Fruit fly (Drosophila melanogaster) whole organism, embryonic: ENCODE data around the gene CG10338.

Experiments used
- Bgb ChIP-seq: fragments of 200-800 bp; sonication (Bioruptor generic); IDR thresholded peaks from 2 replicates; pipeline ENCODE4 v1.3.6; 2022; ENCODE audit warnings: missing biosample characterization, missing genetic modification characterization; ENCODE audit not compliant: partially characterized antibody
- CG10654 ChIP-seq: fragments of 200-800 bp; sonication (Bioruptor generic); optimal IDR thresholded peaks from 2 replicates; lab custom pipeline; 2016; ENCODE audit warnings: missing biosample characterization, missing genetic modification characterization
- CG14710 ChIP-seq: fragments of 200-800 bp; sonication (Bioruptor generic); optimal IDR thresholded peaks from 3 replicates; lab custom pipeline; 2019; ENCODE audit warnings: missing biosample characterization, mild to moderate bottlenecking, missing genetic modification characterization, moderate library complexity
- CG15514 ChIP-seq: fragments of 200-800 bp; sonication (Bioruptor generic); optimal IDR thresholded peaks from 3 replicates; lab custom pipeline; 2017; ENCODE audit warnings: missing biosample characterization, missing genetic modification characterization, mild to moderate bottlenecking, moderate library complexity, missing genetic modification reagents
- CG1603 ChIP-seq: fragments of 200-800 bp; sonication (Bioruptor generic); optimal IDR thresholded peaks from 2 replicates; lab custom pipeline; 2019; ENCODE audit warnings: missing biosample characterization, mild to moderate bottlenecking, missing genetic modification characterization, moderate library complexity
- CG16813 ChIP-seq: fragments of 200-800 bp; sonication (Bioruptor generic); IDR thresholded peaks from 3 replicates; pipeline ENCODE4 v1.3.6; 2022; ENCODE audit warnings: missing biosample characterization, missing genetic modification characterization; ENCODE audit not compliant: partially characterized antibody
- CG17385 ChIP-seq: fragments of 200-800 bp; sonication (Bioruptor generic); optimal IDR thresholded peaks from 3 replicates; lab custom pipeline; 2018; ENCODE audit warnings: missing biosample characterization, mild to moderate bottlenecking, missing genetic modification characterization
- CG2120 ChIP-seq: fragments of 200-800 bp; sonication (Bioruptor generic); optimal IDR thresholded peaks from 3 replicates; lab custom pipeline; 2016; ENCODE audit warnings: missing biosample characterization, missing genetic modification characterization
- CG2889 ChIP-seq: fragments of 200-800 bp; sonication (Bioruptor generic); IDR thresholded peaks from 3 replicates; pipeline ENCODE4 v1.3.6; 2022; ENCODE audit warnings: missing biosample characterization, missing genetic modification characterization
- CG32532 ChIP-seq: fragments of 200-800 bp; sonication (Bioruptor generic); IDR thresholded peaks from 2 replicates; pipeline ENCODE4 v1.3.6; 2022; ENCODE audit warnings: missing biosample characterization, missing genetic modification characterization
- CG3407 ChIP-seq: fragments of 200-800 bp; sonication (Bioruptor generic); optimal IDR thresholded peaks from 2 replicates; lab custom pipeline; 2018; ENCODE audit warnings: missing biosample characterization, mild to moderate bottlenecking, missing genetic modification characterization
- CG4617 ChIP-seq: fragments of 200-800 bp; sonication (Bioruptor generic); optimal IDR thresholded peaks from 3 replicates; lab custom pipeline; 2016; ENCODE audit warnings: missing biosample characterization, missing genetic modification characterization, borderline replicate concordance
- CG6654 ChIP-seq: fragments of 200-800 bp; sonication (Bioruptor generic); optimal IDR thresholded peaks from 2 replicates; lab custom pipeline; 2017; ENCODE audit warnings: missing biosample characterization, mild to moderate bottlenecking, missing genetic modification characterization
- Chrac-16 ChIP-seq: fragments of 200-800 bp; sonication (Bioruptor generic); optimal IDR thresholded peaks from 3 replicates; lab custom pipeline; 2016; ENCODE audit warnings: missing biosample characterization, missing genetic modification characterization
- Dll ChIP-seq: fragments of 200-800 bp; sonication (Bioruptor generic); IDR thresholded peaks from 4 replicates; pipeline ENCODE4 v1.3.6; 2022; ENCODE audit warnings: missing biosample characterization, missing genetic modification characterization; ENCODE audit not compliant: partially characterized antibody
- Doc3 ChIP-seq: fragments of 200-800 bp; sonication (Bioruptor generic); IDR thresholded peaks from 3 replicates; pipeline ENCODE4 v1.3.6; 2022; ENCODE audit warnings: missing biosample characterization, missing genetic modification characterization; ENCODE audit not compliant: partially characterized antibody
- Dp ChIP-seq: fragments of 200-800 bp; sonication (Bioruptor generic); optimal IDR thresholded peaks from 2 replicates; lab custom pipeline; 2018; ENCODE audit warnings: missing biosample characterization, mild to moderate bottlenecking, missing genetic modification characterization, moderate library complexity
- Dref ChIP-seq: fragments of 200-800 bp; sonication (Bioruptor generic); IDR thresholded peaks from 2 replicates; pipeline ENCODE4 v1.3.6; 2022; ENCODE audit warnings: missing biosample characterization, missing genetic modification characterization
- E2f1 ChIP-seq: fragments of 200-800 bp; sonication (Bioruptor generic); IDR thresholded peaks from 2 replicates; pipeline ENCODE4 v1.3.6; 2022; ENCODE audit warnings: missing biosample characterization, missing genetic modification characterization
- E2f2 ChIP-seq: fragments of 200-800 bp; sonication (Bioruptor generic); IDR thresholded peaks from 2 replicates; pipeline ENCODE4 v1.3.6; 2022; ENCODE audit warnings: missing biosample characterization, missing genetic modification characterization
- Ets97D ChIP-seq: fragments of 200-800 bp; sonication (Bioruptor generic); optimal IDR thresholded peaks from 3 replicates; lab custom pipeline; 2016; ENCODE audit warnings: missing biosample characterization, missing genetic modification characterization
- HLH4C ChIP-seq: fragments of 200-800 bp; sonication (Bioruptor generic); IDR thresholded peaks from 3 replicates; pipeline ENCODE4 v1.3.6; 2022; ENCODE audit warnings: missing biosample characterization, missing genetic modification characterization; ENCODE audit not compliant: partially characterized antibody
- HmgZ ChIP-seq: fragments of 200-800 bp; sonication (Bioruptor generic); optimal IDR thresholded peaks from 2 replicates; lab custom pipeline; 2018; ENCODE audit warnings: missing biosample characterization, mild to moderate bottlenecking, missing genetic modification characterization
- Lhr ChIP-seq: fragments of 200-800 bp; sonication (Bioruptor generic); optimal IDR thresholded peaks from 3 replicates; lab custom pipeline; 2017; ENCODE audit warnings: mild to moderate bottlenecking, missing biosample characterization, missing genetic modification reagents, missing genetic modification characterization
- MBD-R2 ChIP-seq: fragments of 200-800 bp; sonication (Bioruptor generic); IDR thresholded peaks from 2 replicates; pipeline ENCODE4 v1.3.6; 2022; ENCODE audit warnings: missing biosample characterization, missing genetic modification characterization
- Nf-YB ChIP-seq: fragments of 200-800 bp; sonication (Bioruptor generic); optimal IDR thresholded peaks from 3 replicates; lab custom pipeline; 2019; ENCODE audit warnings: missing biosample characterization, mild to moderate bottlenecking, missing genetic modification characterization, moderate library complexity
- Pdp1 ChIP-seq, 2 experiments: fragments of 200-800 bp; sonication (Bioruptor generic); optimal IDR thresholded peaks; 3 replicates each; lab custom pipeline; 2016; ENCODE audit warnings: missing biosample characterization in 2 of 2, missing genetic modification characterization in 2 of 2, mild to moderate bottlenecking in 1 of 2, moderate library complexity in 1 of 2
- Scr ChIP-seq: fragments of 200-800 bp; sonication (Bioruptor generic); IDR thresholded peaks from 2 replicates; pipeline ENCODE4 v1.3.6; 2022; ENCODE audit warnings: missing biosample characterization, missing genetic modification characterization; ENCODE audit not compliant: partially characterized antibody
- Sin3A ChIP-seq: fragments of >200 bp; optimal IDR thresholded peaks from 2 replicates; lab custom pipeline; 2018
- amos ChIP-seq: fragments of 200-800 bp; sonication (Bioruptor generic); IDR thresholded peaks from 2 replicates; pipeline ENCODE4 v1.3.6; 2022; ENCODE audit warnings: missing biosample characterization, missing genetic modification characterization; ENCODE audit not compliant: partially characterized antibody
- ato ChIP-seq: fragments of 200-800 bp; sonication (Bioruptor generic); IDR thresholded peaks from 2 replicates; pipeline ENCODE4 v1.3.6; 2022; ENCODE audit warnings: missing biosample characterization, missing genetic modification characterization; ENCODE audit not compliant: partially characterized antibody
- fd3F ChIP-seq: fragments of 200-800 bp; sonication (Bioruptor generic); optimal IDR thresholded peaks from 2 replicates; lab custom pipeline; 2018; ENCODE audit warnings: missing biosample characterization, mild to moderate bottlenecking, missing genetic modification characterization, moderate library complexity
- hbn ChIP-seq: fragments of 200-800 bp; sonication (Bioruptor generic); IDR thresholded peaks from 2 replicates; pipeline ENCODE4 v1.3.6; 2022; ENCODE audit warnings: missing biosample characterization, missing genetic modification characterization; ENCODE audit not compliant: partially characterized antibody
- ind ChIP-seq: fragments of 200-800 bp; sonication (Bioruptor generic); optimal IDR thresholded peaks from 3 replicates; lab custom pipeline; 2016; ENCODE audit warnings: missing biosample characterization, missing genetic modification characterization
- inv ChIP-seq: fragments of 200-800 bp; sonication (Bioruptor generic); IDR thresholded peaks from 2 replicates; pipeline ENCODE4 v1.3.6; 2022; ENCODE audit warnings: missing biosample characterization, missing genetic modification characterization; ENCODE audit not compliant: partially characterized antibody
- klu ChIP-seq: fragments of 200-800 bp; sonication (Bioruptor generic); IDR thresholded peaks from 2 replicates; pipeline ENCODE4 v1.3.6; 2022; ENCODE audit warnings: missing biosample characterization, missing genetic modification characterization
- lbe ChIP-seq: fragments of 200-800 bp; sonication (Bioruptor generic); optimal IDR thresholded peaks from 2 replicates; lab custom pipeline; 2016; ENCODE audit warnings: missing biosample characterization, mild to moderate bottlenecking, missing genetic modification characterization
- phol ChIP-seq: fragments of 200-800 bp; sonication (Bioruptor generic); optimal IDR thresholded peaks from 3 replicates; lab custom pipeline; 2018; ENCODE audit warnings: missing biosample characterization, mild to moderate bottlenecking, missing genetic modification characterization, moderate library complexity
- pita ChIP-seq: fragments of 200-800 bp; sonication (Bioruptor generic); optimal IDR thresholded peaks from 2 replicates; lab custom pipeline; 2017; ENCODE audit warnings: missing biosample characterization, mild to moderate bottlenecking, missing genetic modification characterization
- pzg ChIP-seq: fragments of 200-800 bp; sonication (Bioruptor generic); optimal IDR thresholded peaks from 3 replicates; lab custom pipeline; 2018; ENCODE audit warnings: missing biosample characterization, mild to moderate bottlenecking, missing genetic modification characterization, moderate library complexity
- row ChIP-seq: fragments of 200-800 bp; sonication (Bioruptor generic); IDR thresholded peaks from 3 replicates; pipeline ENCODE4 v1.3.6; 2022; ENCODE audit warnings: missing biosample characterization, missing genetic modification characterization
- sim ChIP-seq: fragments of 200-800 bp; sonication (Bioruptor generic); IDR thresholded peaks from 2 replicates; pipeline ENCODE4 v1.3.6; 2022; ENCODE audit warnings: missing biosample characterization, missing genetic modification characterization
- sna ChIP-seq: fragments of 200-800 bp; sonication (Bioruptor generic); IDR thresholded peaks from 2 replicates; pipeline ENCODE4 v1.3.6; 2022; ENCODE audit warnings: missing biosample characterization, missing genetic modification characterization; ENCODE audit not compliant: partially characterized antibody
- sqz ChIP-seq: fragments of 200-800 bp; sonication (Bioruptor generic); optimal IDR thresholded peaks from 3 replicates; lab custom pipeline; 2018; ENCODE audit warnings: missing biosample characterization, mild to moderate bottlenecking, missing genetic modification characterization
- trem ChIP-seq: fragments of 200-800 bp; optimal IDR thresholded peaks from 3 replicates; lab custom pipeline; 2019; ENCODE audit warnings: missing biosample characterization, mild to moderate bottlenecking, missing genetic modification characterization, moderate library complexity
- unc-4 ChIP-seq: fragments of 200-800 bp; sonication (Bioruptor generic); IDR thresholded peaks from 2 replicates; pipeline ENCODE4 v1.3.6; 2022; ENCODE audit warnings: missing biosample characterization, missing genetic modification characterization; ENCODE audit not compliant: partially characterized antibody
- vvl ChIP-seq: fragments of 200-800 bp; sonication (Bioruptor generic); IDR thresholded peaks from 2 replicates; pipeline ENCODE4 v1.3.6; 2022; ENCODE audit warnings: missing biosample characterization, missing genetic modification characterization
- zen2 ChIP-seq: fragments of 200-800 bp; sonication (Bioruptor generic); IDR thresholded peaks from 3 replicates; pipeline ENCODE4 v1.3.6; 2022; ENCODE audit warnings: missing biosample characterization, missing genetic modification characterization; ENCODE audit not compliant: partially characterized antibody

CG10338 gene

dm6 chr2L:18689376-18689775, 6.1 kb upstream of the CG10338 start, which contains the start of gene CG10336:
Gene CG10336 (plus strand): TSS chr2L:18689528.
- peak; percentile 93 for TF ChIP-seq E2f1 (GFP tag; lab: Robert Waterston, UW)
- TF ChIP-seq CG4617: peak; percentile 29
- peak; percentile 62; the same call in 1 of the 2 replicates for TF ChIP-seq amos (GFP tag; lab: Robert Waterston, UW)
- TF ChIP-seq Dp (GFP tag; lab: Kevin White, UChicago): peak; percentile 89
- peak; percentile 49 for TF ChIP-seq Sin3A
- TF ChIP-seq pita (GFP tag; lab: Kevin White, UChicago): no peak
- peak; percentile 19; the same call in 1 of the 2 replicates for TF ChIP-seq Bgb (GFP tag; lab: Robert Waterston, UW)
- TF ChIP-seq klu (GFP tag; lab: Robert Waterston, UW): no peak
- TF ChIP-seq HLH4C (GFP tag; lab: Robert Waterston, UW): 0 out of 3 replicates have a peak, but pooled peaks have one; percentile 8
- peak; percentile 57; the same call in 1 of the 3 replicates for TF ChIP-seq zen2 (GFP tag; lab: Robert Waterston, UW)
- TF ChIP-seq CG2120 (GFP tag; lab: Kevin White, UChicago): peak; percentile 18
- TF ChIP-seq Chrac-16 (GFP tag; lab: Kevin White, UChicago): peak; percentile 0
- TF ChIP-seq Dll (GFP tag; lab: Robert Waterston, UW): peak; percentile 75
- TF ChIP-seq vvl (GFP tag; lab: Robert Waterston, UW): peak; percentile 48
- peak; percentile 99 for TF ChIP-seq CG17385 (GFP tag; lab: Kevin White, UChicago)
- TF ChIP-seq CG16813: peak; percentile 49
- peak; percentile 6 for TF ChIP-seq HmgZ
- TF ChIP-seq Dref (GFP tag; lab: Robert Waterston, UW): peak; percentile 34; the same call in 1 of the 2 replicates
- peak; percentile 9 for TF ChIP-seq Ets97D (GFP tag; lab: Kevin White, UChicago)
- peak; percentile 91 for TF ChIP-seq E2f2 (GFP tag; lab: Robert Waterston, UW)
- peak; percentile 74 for TF ChIP-seq MBD-R2
- peak; percentile 61 for TF ChIP-seq Scr (GFP tag; lab: Robert Waterston, UW)
- no peak for TF ChIP-seq fd3F (GFP tag; lab: Kevin White, UChicago)
- TF ChIP-seq CG10654: no peak
- peak; percentile 55 for TF ChIP-seq CG15514 (GFP tag; lab: Kevin White, UChicago)
- TF ChIP-seq Nf-YB (GFP tag; lab: Kevin White, UChicago): peak; percentile 2
- peak; percentile 39; the same call in 1 of the 2 replicates for TF ChIP-seq unc-4
- TF ChIP-seq Pdp1 (GFP tag; optimal IDR thresholded peaks at IDR 0.05; lab: Kevin White, UChicago): peak in 1 of 2 experiments; percentile 100
- TF ChIP-seq sim: no peak
- no peak for TF ChIP-seq ind (GFP tag; lab: Kevin White, UChicago)
- 0 out of 2 replicates have a peak, but pooled peaks have one; percentile 25 for TF ChIP-seq ato (GFP tag; lab: Robert Waterston, UW)
- peak; percentile 98 for TF ChIP-seq trem (tag; lab: Kevin White, UChicago)
- TF ChIP-seq CG2889 (GFP tag; lab: Robert Waterston, UW): no peak
- 0 out of 2 replicates have a peak, but pooled peaks have one; percentile 12 for TF ChIP-seq CG32532
- TF ChIP-seq CG3407: no peak
- TF ChIP-seq lbe: no peak
- TF ChIP-seq hbn (GFP tag; lab: Robert Waterston, UW): peak; percentile 59
- TF ChIP-seq CG1603 (tag; lab: Kevin White, UChicago): peak; percentile 17
- peak; percentile 38 for TF ChIP-seq sna
- peak; percentile 54 for TF ChIP-seq Doc3 (GFP tag; lab: Robert Waterston, UW)
- peak; percentile 50 for TF ChIP-seq phol (tag; lab: Kevin White, UChicago)
- TF ChIP-seq sqz (GFP tag; lab: Kevin White, UChicago): peak; percentile 33
- peak; percentile 67 for TF ChIP-seq pzg (GFP tag; lab: Kevin White, UChicago)
- TF ChIP-seq row (GFP tag; lab: Robert Waterston, UW): peak; percentile 74
- TF ChIP-seq inv (GFP tag; lab: Robert Waterston, UW): peak; percentile 61
- peak; percentile 21 for TF ChIP-seq CG14710 (tag; lab: Kevin White, UChicago)
- TF ChIP-seq CG6654 (GFP tag; lab: Kevin White, UChicago): no peak
- TF ChIP-seq Lhr (GFP tag; lab: Kevin White, UChicago): peak; percentile 9
